Worm (Caenorhabditis elegans) whole organism, L1 larva: ENCODE measurements around the gene pqn-51.

Experiments
- C16A3.4 ChIP-seq: fragments of 150-350 bp; optimal IDR thresholded peaks from 2 replicates; lab custom pipeline; 2014; ENCODE audit warnings: missing biosample characterization, missing genetic modification characterization
- alr-1 ChIP-seq: fragments of 200-800 bp; sonication (Bioruptor generic); optimal IDR thresholded peaks from 2 replicates; lab custom pipeline; 2018; ENCODE audit warnings: borderline replicate concordance, mild to moderate bottlenecking, missing genetic modification characterization, missing compliant biosample characterization
- aly-2 ChIP-seq: fragments of 150-350 bp; optimal IDR thresholded peaks from 2 replicates; lab custom pipeline; 2014; ENCODE audit warnings: missing biosample characterization, missing genetic modification characterization
- ama-1 ChIP-seq: fragments of 150-350 bp; optimal IDR thresholded peaks from 2 replicates; lab custom pipeline; 2014
- ceh-63 ChIP-seq: fragments of 200-800 bp; sonication (Bioruptor generic); optimal IDR thresholded peaks from 2 replicates; lab custom pipeline; 2018; ENCODE audit warnings: mild to moderate bottlenecking, missing genetic modification characterization, missing compliant biosample characterization
- ceh-82 ChIP-seq, 3 experiments: fragments of 150-350 bp in 1 of 3; sonication (generic microtip) in 2 of 3; optimal IDR thresholded peaks; 2 replicates each; lab custom pipeline; 2014 to 2017; ENCODE audit warnings: missing biosample characterization in 3 of 3, missing genetic modification characterization in 3 of 3
- efl-1 ChIP-seq, 4 experiments: fragments of 150-350 bp; optimal IDR thresholded peaks in 3 of 4; peaks in 1 of 4; 1 replicate in 1 of 4; 2 replicates in 3 of 4; lab custom pipeline; 2014; ENCODE audit warnings: missing biosample characterization in 2 of 4, missing genetic modification characterization in 2 of 4, missing genetic modification reagents in 2 of 4
- efl-3 ChIP-seq: fragments of 200-800 bp; sonication (Bioruptor generic); optimal IDR thresholded peaks from 2 replicates; lab custom pipeline; 2018; ENCODE audit warnings: mild to moderate bottlenecking, missing genetic modification characterization, missing compliant biosample characterization
- egl-13 ChIP-seq: sonication (generic microtip); optimal IDR thresholded peaks from 2 replicates; lab custom pipeline; 2016; ENCODE audit warnings: missing genotype, missing genetic modification reagents, missing genetic modification characterization, missing compliant biosample characterization
- fkh-4 ChIP-seq: sonication (generic microtip); optimal IDR thresholded peaks from 2 replicates; lab custom pipeline; 2016; ENCODE audit warnings: missing compliant biosample characterization, missing genetic modification characterization, borderline replicate concordance
- hlh-17 ChIP-seq: fragments of 200-800 bp; sonication (Bioruptor generic); optimal IDR thresholded peaks from 2 replicates; lab custom pipeline; 2018; ENCODE audit warnings: missing genetic modification characterization, mild to moderate bottlenecking, missing compliant biosample characterization, moderate library complexity, borderline replicate concordance
- hpl-2 ChIP-seq: fragments of 150-350 bp; optimal IDR thresholded peaks from 2 replicates; lab custom pipeline; 2014; ENCODE audit warnings: missing biosample characterization, missing genetic modification reagents, missing genetic modification characterization
- irx-1 ChIP-seq: sonication (generic microtip); optimal IDR thresholded peaks from 2 replicates; lab custom pipeline; 2016; ENCODE audit warnings: missing genetic modification characterization, missing compliant biosample characterization
- isw-1 ChIP-seq: fragments of 200-800 bp; sonication (Bioruptor generic); IDR thresholded peaks from 2 replicates; pipeline ENCODE4 v1.3.6; 2022; ENCODE audit warnings: missing genetic modification characterization, missing compliant biosample characterization
- lin-35 ChIP-seq, 2 experiments: fragments of 150-350 bp; optimal IDR thresholded peaks; 2 replicates each; lab custom pipeline; 2014; ENCODE audit warnings: missing biosample characterization in 2 of 2, missing genetic modification characterization in 2 of 2, missing genetic modification reagents in 2 of 2
- lin-39 ChIP-seq: fragments of 150-350 bp; optimal IDR thresholded peaks from 2 replicates; lab custom pipeline; 2014; ENCODE audit warnings: missing biosample characterization, missing genetic modification reagents, missing genetic modification characterization
- lir-3 ChIP-seq: sonication (generic microtip); optimal IDR thresholded peaks from 2 replicates; lab custom pipeline; 2016; ENCODE audit warnings: mild to moderate bottlenecking, missing genetic modification characterization, moderate library complexity, missing compliant biosample characterization; ENCODE audit not compliant: poor library complexity
- mab-9 ChIP-seq: fragments of 200-800 bp; sonication (Bioruptor generic); IDR thresholded peaks from 2 replicates; pipeline ENCODE4 v1.3.6; 2022; ENCODE audit warnings: missing genetic modification reagents, missing genetic modification characterization, missing compliant biosample characterization
- mdl-1 ChIP-seq, 2 experiments: fragments of 150-350 bp; optimal IDR thresholded peaks; 2 replicates each; lab custom pipeline; 2014 to 2017; ENCODE audit warnings: missing biosample characterization in 2 of 2, missing genetic modification characterization in 2 of 2, inconsistent platforms in 1 of 2
- nhr-11 ChIP-seq: fragments of 150-350 bp; optimal IDR thresholded peaks from 2 replicates; lab custom pipeline; 2014; ENCODE audit warnings: missing biosample characterization, missing genetic modification characterization
- nhr-19 ChIP-seq: fragments of 200-800 bp; sonication (Bioruptor generic); conservative IDR thresholded peaks from 2 replicates; pipeline ENCODE4 v1.3.6; 2022; ENCODE audit warnings: missing genetic modification characterization, missing compliant biosample characterization
- nhr-20 ChIP-seq: sonication (generic microtip); optimal IDR thresholded peaks from 2 replicates; lab custom pipeline; 2016; ENCODE audit warnings: mild to moderate bottlenecking, missing genetic modification characterization, missing compliant biosample characterization
- nhr-28 ChIP-seq: fragments of 150-350 bp; optimal IDR thresholded peaks from 2 replicates; lab custom pipeline; 2014; ENCODE audit warnings: missing biosample characterization, missing genetic modification characterization
- nhr-47 ChIP-seq: sonication (generic microtip); optimal IDR thresholded peaks from 2 replicates; lab custom pipeline; 2016; ENCODE audit warnings: mild to moderate bottlenecking, missing genetic modification characterization, moderate library complexity, missing compliant biosample characterization
- nhr-71 ChIP-seq: sonication (generic microtip); optimal IDR thresholded peaks from 2 replicates; lab custom pipeline; 2016; ENCODE audit warnings: mild to moderate bottlenecking, missing genetic modification characterization, moderate library complexity, missing compliant biosample characterization
- nhr-76 ChIP-seq: sonication (generic microtip); optimal IDR thresholded peaks from 2 replicates; lab custom pipeline; 2017; ENCODE audit warnings: missing biosample characterization, missing genetic modification characterization
- nhr-84 ChIP-seq: sonication (generic microtip); optimal IDR thresholded peaks from 2 replicates; lab custom pipeline; 2017; ENCODE audit warnings: missing biosample characterization, missing genetic modification characterization
- nhr-90 ChIP-seq: sonication (generic microtip); optimal IDR thresholded peaks from 2 replicates; lab custom pipeline; 2016; ENCODE audit warnings: mild to moderate bottlenecking, missing genetic modification characterization, missing compliant biosample characterization; ENCODE audit not compliant: poor library complexity
- pag-3 ChIP-seq: sonication (generic microtip); optimal IDR thresholded peaks from 2 replicates; lab custom pipeline; 2017; ENCODE audit warnings: missing genetic modification characterization, mild to moderate bottlenecking, missing compliant biosample characterization, antibody characterized with exemption, borderline replicate concordance; ENCODE audit not compliant: insufficient read depth
- pax-3 ChIP-seq: fragments of 200-800 bp; sonication (Bioruptor generic); optimal IDR thresholded peaks from 2 replicates; lab custom pipeline; 2018; ENCODE audit warnings: mild to moderate bottlenecking, missing genetic modification characterization, moderate library complexity, missing compliant biosample characterization
- rnt-1 ChIP-seq: sonication (generic microtip); optimal IDR thresholded peaks from 2 replicates; lab custom pipeline; 2016; ENCODE audit warnings: mild to moderate bottlenecking, missing genetic modification characterization, moderate library complexity, missing compliant biosample characterization
- snpc-4 ChIP-seq: fragments of 150-350 bp; optimal IDR thresholded peaks from 2 replicates; lab custom pipeline; 2014; ENCODE audit warnings: missing biosample characterization, missing genetic modification characterization
- snu-23 ChIP-seq: sonication (generic microtip); optimal IDR thresholded peaks from 2 replicates; lab custom pipeline; 2016; ENCODE audit warnings: missing genetic modification characterization, missing compliant biosample characterization
- sox-4 ChIP-seq: sonication (generic microtip); optimal IDR thresholded peaks from 2 replicates; lab custom pipeline; 2016; ENCODE audit warnings: missing genetic modification characterization, missing compliant biosample characterization
- sptf-1 ChIP-seq: fragments of 150-350 bp; optimal IDR thresholded peaks from 2 replicates; lab custom pipeline; 2014; ENCODE audit warnings: missing biosample characterization, missing genetic modification characterization
- sup-37 ChIP-seq: fragments of 200-800 bp; sonication (Bioruptor generic); optimal IDR thresholded peaks from 2 replicates; lab custom pipeline; 2018; ENCODE audit warnings: mild to moderate bottlenecking, missing genetic modification characterization, missing compliant biosample characterization
- tbx-2 ChIP-seq: sonication (generic microtip); optimal IDR thresholded peaks from 2 replicates; lab custom pipeline; 2016; ENCODE audit warnings: missing genetic modification characterization, missing compliant biosample characterization
- tlp-1 ChIP-seq: fragments of 150-350 bp; optimal IDR thresholded peaks from 2 replicates; lab custom pipeline; 2014; ENCODE audit warnings: missing biosample characterization, missing genetic modification characterization
- unc-130 ChIP-seq: fragments of 150-350 bp; optimal IDR thresholded peaks from 2 replicates; lab custom pipeline; 2017; ENCODE audit warnings: missing biosample characterization, missing genetic modification characterization, inconsistent platforms
- unc-86 ChIP-seq: sonication (generic microtip); optimal IDR thresholded peaks from 2 replicates; lab custom pipeline; 2016; ENCODE audit warnings: missing genetic modification characterization, missing compliant biosample characterization
- unc-98 ChIP-seq: fragments of 200-800 bp; sonication (Bioruptor generic); IDR thresholded peaks from 2 replicates; pipeline ENCODE4 v1.3.6; 2022; ENCODE audit warnings: missing genetic modification characterization, missing compliant biosample characterization
- xbp-1 ChIP-seq: sonication (generic microtip); optimal IDR thresholded peaks from 2 replicates; lab custom pipeline; 2016; ENCODE audit warnings: missing genetic modification characterization, missing compliant biosample characterization
- zag-1 ChIP-seq: fragments of 150-350 bp; optimal IDR thresholded peaks from 2 replicates; lab custom pipeline; 2014; ENCODE audit warnings: missing biosample characterization, missing genetic modification characterization

pqn-51 gene

ce11 chrV:5050073-5050599 is 729 bp downstream of the pqn-51 start:
- TF ChIP-seq sox-4 (tag; lab: Kevin White, UChicago) (no peak), snu-23 (GFP tag; lab: Kevin White, UChicago) (no peak), aly-2 (no peak), lir-3 (tag; lab: Kevin White, UChicago) (no peak), egl-13 (tag; lab: Kevin White, UChicago) (no peak), ceh-82 (tag; optimal IDR thresholded peaks at IDR 0.05; lab: Kevin White, UChicago) (no peak), pax-3 (tag; lab: Kevin White, UChicago) (no peak), efl-1 (optimal IDR thresholded peaks at IDR 0.05; lab: Kevin White, UChicago) (no peak), efl-1 (GFP tag; optimal IDR thresholded peaks at IDR 0.05 in 1 of 2; lab: Kevin White, UChicago) (peak in 1 of 2 experiments; percentile 40), nhr-71 (tag; lab: Kevin White, UChicago) (no peak), isw-1 (no peak), ceh-63 (GFP tag; lab: Kevin White, UChicago) (peak; percentile 50), irx-1 (no peak), nhr-28 (tag; lab: Kevin White, UChicago) (no peak), nhr-47 (tag; lab: Kevin White, UChicago) (no peak), alr-1 (tag; lab: Kevin White, UChicago) (peak; percentile 23), unc-98 (GFP tag; lab: Robert Waterston, UW) (no peak)

ce11 chrV:5052233-5052632 is 2.8 kb downstream of the pqn-51 start, which contains the start of gene K11D12.12:
Gene K11D12.12, plus strand, starts transcription at chrV:5052261.
- TF ChIP-seq tbx-2 (tag; lab: Kevin White, UChicago) (no peak), efl-1 (optimal IDR thresholded peaks at IDR 0.05; lab: Kevin White, UChicago) (no peak), efl-1 (GFP tag; optimal IDR thresholded peaks at IDR 0.05 in 1 of 2; lab: Kevin White, UChicago) (peak in 1 of 2 experiments; percentile 91), nhr-47 (tag; lab: Kevin White, UChicago) (no peak)

ce11 chrV:5053335-5053734 is 3.9 kb downstream of the pqn-51 start, which contains the start of gene cwp-4:
Gene cwp-4, plus strand, starts transcription at chrV:5053635.
- no peak for TF ChIP-seq xbp-1

- TF ChIP-seq xbp-1 = peak; percentile 10
- TF ChIP-seq tlp-1 (tag; lab: Kevin White, UChicago) = no peak
- no peak for TF ChIP-seq sup-37 (GFP tag; lab: Kevin White, UChicago)
- TF ChIP-seq C16A3.4 = peak; percentile 50
- TF ChIP-seq unc-130 (tag; lab: Kevin White, UChicago) = peak; percentile 18
- TF ChIP-seq nhr-76 = no peak
- no peak for TF ChIP-seq mab-9 (GFP tag; lab: Robert Waterston, UW)
- TF ChIP-seq fkh-4 = no peak
- TF ChIP-seq nhr-47 (tag; lab: Kevin White, UChicago) = peak; percentile 62
- TF ChIP-seq zag-1 (tag; lab: Kevin White, UChicago) = no peak
- no peak for TF ChIP-seq mdl-1 (tag; optimal IDR thresholded peaks at IDR 0.05; lab: Kevin White, UChicago)
- TF ChIP-seq unc-86 (tag; lab: Kevin White, UChicago) = peak; percentile 65
- peak; percentile 38 for TF ChIP-seq snpc-4 (tag; lab: Kevin White, UChicago)
- no peak for TF ChIP-seq nhr-90 (tag; lab: Kevin White, UChicago)
- TF ChIP-seq sptf-1 (tag; lab: Kevin White, UChicago) = no peak
- TF ChIP-seq irx-1 = no peak
- no peak for TF ChIP-seq lin-39 (tag; lab: Kevin White, UChicago)
- peak; percentile 6 for TF ChIP-seq rnt-1 (tag; lab: Kevin White, UChicago)
- peak; percentile 36 for TF ChIP-seq isw-1
- TF ChIP-seq nhr-11 (tag; lab: Kevin White, UChicago) = no peak
- no peak for TF ChIP-seq efl-3 (GFP tag; lab: Kevin White, UChicago)
- TF ChIP-seq lin-35 (GFP tag; optimal IDR thresholded peaks at IDR 0.05; lab: Kevin White, UChicago) = peak; percentile 21 to 26
- no peak for TF ChIP-seq ceh-63 (GFP tag; lab: Kevin White, UChicago)
- TF ChIP-seq nhr-71 (tag; lab: Kevin White, UChicago) = peak; percentile 57
- TF ChIP-seq hlh-17 (GFP tag; lab: Kevin White, UChicago) = no peak
- TF ChIP-seq unc-98 (GFP tag; lab: Robert Waterston, UW) = no peak
- no peak for TF ChIP-seq hpl-2 (GFP tag; lab: Kevin White, UChicago)
- no peak for TF ChIP-seq nhr-84
- TF ChIP-seq ama-1 (lab: Kevin White, UChicago) = peak; percentile 16
- no peak; the same call in 1 of the 2 replicates for TF ChIP-seq nhr-19
- TF ChIP-seq nhr-20 (tag; lab: Kevin White, UChicago) = peak; percentile 44
- TF ChIP-seq aly-2 = no peak
- no peak for TF ChIP-seq pag-3 (tag; lab: Kevin White, UChicago)
Measured at ce11 chrV:5064761-5065421, 15.5 kb downstream of the pqn-51 start, which contains the start of gene mlk-1. Gene mlk-1, minus strand, starts transcription at chrV:5064811.
